Worm (Caenorhabditis elegans) whole organism, L1 larva: Measurements from ENCODE around the gene klp-19.

Experiments used
- C04F5.9 ChIP-seq: sonication (generic microtip); optimal IDR thresholded peaks from 2 replicates; lab custom pipeline; 2016; ENCODE audit warnings: missing genetic modification characterization, missing compliant biosample characterization
- C16A3.4 ChIP-seq: fragments of 150-350 bp; optimal IDR thresholded peaks from 2 replicates; lab custom pipeline; 2014; ENCODE audit warnings: missing biosample characterization, missing genetic modification characterization
- C34B4.2 ChIP-seq: sonication (generic microtip); optimal IDR thresholded peaks from 2 replicates; lab custom pipeline; 2017; ENCODE audit warnings: mild to moderate bottlenecking, missing genetic modification characterization, missing compliant biosample characterization
- Y116A8C.19 ChIP-seq: sonication (generic microtip); optimal IDR thresholded peaks from 2 replicates; lab custom pipeline; 2016; ENCODE audit warnings: missing compliant biosample characterization, missing genetic modification characterization, borderline replicate concordance
- aha-1 ChIP-seq: fragments of 150-350 bp; optimal IDR thresholded peaks from 2 replicates; lab custom pipeline; 2014; ENCODE audit warnings: missing biosample characterization, missing genetic modification characterization
- alr-1 ChIP-seq: fragments of 200-800 bp; sonication (Bioruptor generic); optimal IDR thresholded peaks from 2 replicates; lab custom pipeline; 2018; ENCODE audit warnings: borderline replicate concordance, mild to moderate bottlenecking, missing genetic modification characterization, missing compliant biosample characterization
- ceh-8 ChIP-seq: fragments of 200-800 bp; sonication (Bioruptor generic); optimal IDR thresholded peaks from 2 replicates; lab custom pipeline; 2018; ENCODE audit warnings: mild to moderate bottlenecking, missing genetic modification characterization, moderate library complexity, missing compliant biosample characterization
- ceh-82 ChIP-seq, 3 experiments: fragments of 150-350 bp in 1 of 3; sonication (generic microtip) in 2 of 3; optimal IDR thresholded peaks; 2 replicates each; lab custom pipeline; 2014 to 2017; ENCODE audit warnings: missing biosample characterization in 3 of 3, missing genetic modification characterization in 3 of 3
- ceh-90 ChIP-seq: sonication (generic microtip); optimal IDR thresholded peaks from 2 replicates; lab custom pipeline; 2016; ENCODE audit warnings: missing genetic modification characterization, missing compliant biosample characterization
- ces-1 ChIP-seq: fragments of 150-350 bp; optimal IDR thresholded peaks from 2 replicates; lab custom pipeline; 2014; ENCODE audit warnings: missing biosample characterization, missing genetic modification reagents, missing genetic modification characterization
- dpl-1 ChIP-seq, 3 experiments: fragments of 150-350 bp in 2 of 3; sonication (generic microtip) in 1 of 3; optimal IDR thresholded peaks; 2 replicates each; lab custom pipeline; 2014 to 2017; ENCODE audit warnings: missing biosample characterization in 3 of 3, missing genetic modification characterization in 3 of 3, missing genetic modification reagents in 3 of 3
- efl-1 ChIP-seq, 4 experiments: fragments of 150-350 bp; optimal IDR thresholded peaks in 3 of 4; peaks in 1 of 4; 1 replicate in 1 of 4; 2 replicates in 3 of 4; lab custom pipeline; 2014; ENCODE audit warnings: missing biosample characterization in 2 of 4, missing genetic modification characterization in 2 of 4, missing genetic modification reagents in 2 of 4
- efl-3 ChIP-seq: fragments of 200-800 bp; sonication (Bioruptor generic); optimal IDR thresholded peaks from 2 replicates; lab custom pipeline; 2018; ENCODE audit warnings: mild to moderate bottlenecking, missing genetic modification characterization, missing compliant biosample characterization
- egl-27 ChIP-seq, 2 experiments: fragments of 150-350 bp in 1 of 2; sonication (generic microtip); optimal IDR thresholded peaks; 3 replicates each; lab custom pipeline; 2017 to 2018; ENCODE audit warnings: missing biosample characterization in 2 of 2, missing genetic modification characterization in 2 of 2, missing genetic modification reagents in 2 of 2
- fkh-8 ChIP-seq: sonication (generic microtip); optimal IDR thresholded peaks from 2 replicates; lab custom pipeline; 2016; ENCODE audit warnings: mild to moderate bottlenecking, missing genetic modification characterization, missing compliant biosample characterization
- fos-1 ChIP-seq: fragments of 150-350 bp; optimal IDR thresholded peaks from 2 replicates; lab custom pipeline; 2014; ENCODE audit warnings: missing biosample characterization, missing genetic modification characterization
- hlh-17 ChIP-seq: fragments of 200-800 bp; sonication (Bioruptor generic); optimal IDR thresholded peaks from 2 replicates; lab custom pipeline; 2018; ENCODE audit warnings: missing genetic modification characterization, mild to moderate bottlenecking, missing compliant biosample characterization, moderate library complexity, borderline replicate concordance
- hpl-2 ChIP-seq: fragments of 150-350 bp; optimal IDR thresholded peaks from 2 replicates; lab custom pipeline; 2014; ENCODE audit warnings: missing biosample characterization, missing genetic modification reagents, missing genetic modification characterization
- lin-13 ChIP-seq: fragments of 150-350 bp; optimal IDR thresholded peaks from 2 replicates; lab custom pipeline; 2014; ENCODE audit warnings: missing biosample characterization, missing genetic modification reagents, missing genetic modification characterization
- lin-14 ChIP-seq: fragments of 200-800 bp; sonication (Bioruptor generic); optimal IDR thresholded peaks from 2 replicates; lab custom pipeline; 2018; ENCODE audit warnings: mild to moderate bottlenecking, missing genetic modification characterization, moderate library complexity, missing compliant biosample characterization
- lin-15B ChIP-seq: fragments of 150-350 bp; sonication (generic microtip); optimal IDR thresholded peaks from 3 replicates; lab custom pipeline; 2014; ENCODE audit warnings: missing biosample characterization, missing genetic modification characterization
- lin-35 ChIP-seq, 2 experiments: fragments of 150-350 bp; optimal IDR thresholded peaks; 2 replicates each; lab custom pipeline; 2014; ENCODE audit warnings: missing biosample characterization in 2 of 2, missing genetic modification characterization in 2 of 2, missing genetic modification reagents in 2 of 2
- lin-39 ChIP-seq: fragments of 150-350 bp; optimal IDR thresholded peaks from 2 replicates; lab custom pipeline; 2014; ENCODE audit warnings: missing biosample characterization, missing genetic modification reagents, missing genetic modification characterization
- lsy-2 ChIP-seq, 2 experiments: fragments of 150-350 bp; optimal IDR thresholded peaks; 2 replicates each; lab custom pipeline; 2014; ENCODE audit warnings: missing biosample characterization in 2 of 2, missing genetic modification characterization in 2 of 2
- mdl-1 ChIP-seq, 2 experiments: fragments of 150-350 bp; optimal IDR thresholded peaks; 2 replicates each; lab custom pipeline; 2014 to 2017; ENCODE audit warnings: missing biosample characterization in 2 of 2, missing genetic modification characterization in 2 of 2, inconsistent platforms in 1 of 2
- nhr-20 ChIP-seq: sonication (generic microtip); optimal IDR thresholded peaks from 2 replicates; lab custom pipeline; 2016; ENCODE audit warnings: mild to moderate bottlenecking, missing genetic modification characterization, missing compliant biosample characterization
- nhr-47 ChIP-seq: sonication (generic microtip); optimal IDR thresholded peaks from 2 replicates; lab custom pipeline; 2016; ENCODE audit warnings: mild to moderate bottlenecking, missing genetic modification characterization, moderate library complexity, missing compliant biosample characterization
- nhr-76 ChIP-seq: sonication (generic microtip); optimal IDR thresholded peaks from 2 replicates; lab custom pipeline; 2017; ENCODE audit warnings: missing biosample characterization, missing genetic modification characterization
- nhr-90 ChIP-seq: sonication (generic microtip); optimal IDR thresholded peaks from 2 replicates; lab custom pipeline; 2016; ENCODE audit warnings: mild to moderate bottlenecking, missing genetic modification characterization, missing compliant biosample characterization; ENCODE audit not compliant: poor library complexity
- pax-3 ChIP-seq: fragments of 200-800 bp; sonication (Bioruptor generic); optimal IDR thresholded peaks from 2 replicates; lab custom pipeline; 2018; ENCODE audit warnings: mild to moderate bottlenecking, missing genetic modification characterization, moderate library complexity, missing compliant biosample characterization
- skn-1 ChIP-seq: fragments of 150-350 bp; optimal IDR thresholded peaks from 2 replicates; lab custom pipeline; 2014; ENCODE audit warnings: missing biosample characterization, missing genetic modification characterization
- snpc-4 ChIP-seq: fragments of 150-350 bp; optimal IDR thresholded peaks from 2 replicates; lab custom pipeline; 2014; ENCODE audit warnings: missing biosample characterization, missing genetic modification characterization
- snu-23 ChIP-seq: sonication (generic microtip); optimal IDR thresholded peaks from 2 replicates; lab custom pipeline; 2016; ENCODE audit warnings: missing genetic modification characterization, missing compliant biosample characterization
- sptf-1 ChIP-seq: fragments of 150-350 bp; optimal IDR thresholded peaks from 2 replicates; lab custom pipeline; 2014; ENCODE audit warnings: missing biosample characterization, missing genetic modification characterization
- swsn-7 ChIP-seq: sonication (generic microtip); optimal IDR thresholded peaks from 2 replicates; lab custom pipeline; 2016; ENCODE audit warnings: missing genetic modification characterization, missing compliant biosample characterization
- tbx-2 ChIP-seq: sonication (generic microtip); optimal IDR thresholded peaks from 2 replicates; lab custom pipeline; 2016; ENCODE audit warnings: missing genetic modification characterization, missing compliant biosample characterization
- tlp-1 ChIP-seq: fragments of 150-350 bp; optimal IDR thresholded peaks from 2 replicates; lab custom pipeline; 2014; ENCODE audit warnings: missing biosample characterization, missing genetic modification characterization
- unc-30 ChIP-seq: sonication (generic microtip); optimal IDR thresholded peaks from 2 replicates; lab custom pipeline; 2017; ENCODE audit warnings: missing biosample characterization, missing genetic modification characterization
- unc-62 ChIP-seq: fragments of 150-350 bp; optimal IDR thresholded peaks from 2 replicates; lab custom pipeline; 2014; ENCODE audit warnings: missing biosample characterization, missing genetic modification reagents, missing genetic modification characterization
- vab-15 ChIP-seq: sonication (generic microtip); optimal IDR thresholded peaks from 2 replicates; lab custom pipeline; 2017; ENCODE audit warnings: missing genotype, mild to moderate bottlenecking, missing genetic modification characterization, missing compliant biosample characterization
- zag-1 ChIP-seq: fragments of 150-350 bp; optimal IDR thresholded peaks from 2 replicates; lab custom pipeline; 2014; ENCODE audit warnings: missing biosample characterization, missing genetic modification characterization
- zip-4 ChIP-seq: fragments of 200-800 bp; sonication (Bioruptor generic); optimal IDR thresholded peaks from 2 replicates; lab custom pipeline; 2018; ENCODE audit warnings: mild to moderate bottlenecking, missing genetic modification characterization, moderate library complexity, missing compliant biosample characterization
- ztf-4 ChIP-seq: fragments of 150-350 bp; optimal IDR thresholded peaks from 2 replicates; lab custom pipeline; 2014; ENCODE audit warnings: missing biosample characterization, missing genetic modification characterization

The klp-19 gene

DNA sequence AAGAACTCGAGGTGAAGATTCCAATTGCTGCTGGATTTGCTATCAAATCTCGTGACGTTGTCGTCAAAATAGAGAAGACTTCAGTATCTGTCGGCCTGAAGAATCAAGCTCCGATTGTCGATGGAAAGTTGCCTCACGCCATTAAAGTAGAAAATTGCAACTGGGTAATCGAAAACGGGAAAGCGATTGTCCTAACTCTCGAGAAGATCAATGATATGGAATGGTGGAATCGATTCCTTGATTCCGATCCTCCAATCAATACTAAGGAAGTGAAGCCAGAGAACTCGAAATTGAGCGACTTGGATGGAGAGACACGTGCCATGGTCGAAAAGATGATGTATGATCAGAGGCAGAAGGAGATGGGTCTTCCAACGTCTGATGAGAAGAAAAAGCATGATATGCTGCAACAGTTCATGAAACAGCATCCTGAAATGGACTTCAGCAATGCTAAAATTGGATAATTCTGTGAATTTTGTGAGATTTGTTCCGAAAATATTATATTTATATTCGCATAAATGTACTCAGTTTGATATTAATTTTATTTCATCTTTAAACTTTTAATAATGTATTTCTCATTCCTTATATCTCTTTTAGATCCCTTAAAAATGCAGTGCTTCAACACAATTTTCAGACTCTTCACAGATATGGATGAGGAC, 35.1 kb upstream of the klp-19 start, which contains the start of gene dro-1:
TSS of gene dro-1 (plus strand) at position 606 of the 656 bp plus-strand sequence.
- TF ChIP-seq ztf-4 (tag; lab: Kevin White, UChicago) (no peak), swsn-7 (no peak)

DNA sequence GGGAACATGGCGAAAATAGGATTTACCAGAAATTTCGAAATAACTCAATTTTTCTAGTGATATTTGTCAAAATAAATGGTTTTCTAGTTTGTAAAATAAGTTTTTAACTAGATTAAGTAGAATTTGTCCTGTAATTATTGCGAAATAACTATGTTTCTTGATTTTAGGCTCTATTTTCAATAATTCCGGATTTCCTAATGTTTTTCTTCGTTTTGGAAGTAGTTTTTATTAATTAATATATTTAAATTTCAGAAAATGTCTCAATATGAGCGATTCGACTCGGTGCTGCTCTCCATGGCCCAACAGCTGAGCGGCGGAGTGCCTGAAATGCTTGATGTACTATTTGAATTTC, 34.2 kb upstream of the klp-19 start, which contains the start of gene nud-1:
TSS of gene nud-1 (plus strand) at position 253 of the 352 bp plus-strand sequence.
- TF ChIP-seq vab-15 (tag; lab: Kevin White, UChicago) (no peak), hpl-2 (GFP tag; lab: Kevin White, UChicago) (no peak), ceh-8 (GFP tag; lab: Kevin White, UChicago) (no peak), lin-35 (GFP tag; optimal IDR thresholded peaks at IDR 0.05; lab: Kevin White, UChicago) (no peak), mdl-1 (tag; optimal IDR thresholded peaks at IDR 0.05; lab: Kevin White, UChicago) (no peak), tlp-1 (tag; lab: Kevin White, UChicago) (no peak), tbx-2 (tag; lab: Kevin White, UChicago) (no peak), ztf-4 (tag; lab: Kevin White, UChicago) (no peak), dpl-1 (GFP tag; optimal IDR thresholded peaks at IDR 0.05; lab: Kevin White, UChicago) (no peak), hlh-17 (GFP tag; lab: Kevin White, UChicago) (no peak)

DNA sequence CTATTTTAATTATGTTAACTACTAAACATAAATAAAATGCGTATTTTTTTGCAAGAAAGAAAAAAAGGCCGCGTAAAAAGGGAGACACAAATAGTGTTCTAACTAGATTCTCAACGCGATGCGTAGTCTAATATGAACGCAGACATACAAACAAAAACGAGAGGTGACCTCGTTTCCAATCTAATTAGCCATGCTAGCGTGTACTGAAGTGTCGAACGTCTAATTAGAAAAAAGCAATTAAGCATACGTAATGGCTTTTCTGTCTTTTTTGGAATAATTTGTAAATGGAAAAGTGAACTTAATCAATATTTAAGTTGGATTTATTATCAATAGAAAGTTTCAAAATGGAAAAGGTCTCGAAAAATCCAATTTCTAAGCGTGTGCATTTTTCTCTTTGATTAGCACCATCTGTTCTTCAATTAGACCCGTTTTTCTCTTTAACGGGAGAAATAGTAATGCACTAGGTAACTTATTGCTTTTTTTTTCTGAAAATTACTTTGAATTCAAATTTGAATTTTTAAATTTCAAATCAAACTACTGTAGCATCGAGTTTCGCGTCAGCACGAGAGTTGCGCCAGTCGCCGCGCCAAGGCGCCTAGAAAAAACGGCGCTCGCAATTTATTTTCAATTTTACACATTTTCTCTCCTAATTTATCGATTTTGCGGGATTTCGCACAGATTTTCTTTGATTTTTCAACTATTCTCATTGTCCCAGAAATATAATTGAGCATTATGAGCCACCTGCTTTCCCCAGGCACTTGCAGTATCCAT, 33.6 kb upstream of the klp-19 start:
- TF ChIP-seq egl-27 (tag; optimal IDR thresholded peaks at IDR 0.05; lab: Kevin White, UChicago) (no peak), alr-1 (tag; lab: Kevin White, UChicago) (no peak), pax-3 (no peak), sptf-1 (tag; lab: Kevin White, UChicago) (no peak), aha-1 (tag; lab: Kevin White, UChicago) (no peak), lin-39 (tag; lab: Kevin White, UChicago) (no peak), C16A3.4 (tag; lab: Kevin White, UChicago) (no peak), nhr-90 (tag; lab: Kevin White, UChicago) (peak; percentile 28), lin-13 (GFP tag; lab: Kevin White, UChicago) (peak; percentile 34), snu-23 (peak; percentile 44), snpc-4 (tag; lab: Kevin White, UChicago) (no peak), fos-1 (tag; lab: Kevin White, UChicago) (no peak), efl-3 (GFP tag; lab: Kevin White, UChicago) (no peak), unc-30 (tag; lab: Kevin White, UChicago) (no peak), mdl-1 (tag; optimal IDR thresholded peaks at IDR 0.05; lab: Kevin White, UChicago) (no peak), ceh-90 (no peak), tbx-2 (tag; lab: Kevin White, UChicago) (no peak), nhr-47 (tag; lab: Kevin White, UChicago) (peak; percentile 35), Y116A8C.19 (tag; lab: Kevin White, UChicago) (no peak), fkh-8 (tag; lab: Kevin White, UChicago) (no peak), efl-1 (optimal IDR thresholded peaks at IDR 0.05; lab: Kevin White, UChicago) (peak; percentile 18 to 70), efl-1 (GFP tag; optimal IDR thresholded peaks at IDR 0.05 in 1 of 2; lab: Kevin White, UChicago) (peak; percentile 77 to 98), zag-1 (tag; lab: Kevin White, UChicago) (no peak), skn-1 (tag; lab: Kevin White, UChicago) (no peak), C34B4.2 (no peak), unc-62 (GFP tag; lab: Kevin White, UChicago) (no peak), tlp-1 (tag; lab: Kevin White, UChicago) (no peak), ceh-82 (tag; optimal IDR thresholded peaks at IDR 0.05; lab: Kevin White, UChicago) (peak in 1 of 3 experiments; percentile 3), nhr-76 (no peak), lsy-2 (tag; optimal IDR thresholded peaks at IDR 0.05; lab: Kevin White, UChicago) (peak; percentile 55 to 80), ces-1 (no peak), zip-4 (GFP tag; lab: Kevin White, UChicago) (no peak), ceh-8 (GFP tag; lab: Kevin White, UChicago) (no peak), C04F5.9 (no peak), lin-15B (tag; lab: Kevin White, UChicago) (peak; percentile 20), dpl-1 (GFP tag; optimal IDR thresholded peaks at IDR 0.05; lab: Kevin White, UChicago) (peak; percentile 53 to 82 (median 78)), hpl-2 (GFP tag; lab: Kevin White, UChicago) (no peak), lin-14 (no peak), nhr-20 (peak; percentile 20), lin-35 (GFP tag; optimal IDR thresholded peaks at IDR 0.05; lab: Kevin White, UChicago) (peak; percentile 65 to 83)
